Fruit fly (Drosophila melanogaster) whole organism, prepupa: ENCODE results near the gene Shawl.

ENCODE experiments used
- CG3032 ChIP-seq: fragments of 200-800 bp; optimal IDR thresholded peaks from 2 replicates; lab custom pipeline; 2019; ENCODE audit warnings: missing biosample characterization, mild to moderate bottlenecking, missing genetic modification characterization, moderate library complexity
- CG9139 ChIP-seq: fragments of 200-800 bp; sonication (Bioruptor generic); optimal IDR thresholded peaks from 3 replicates; lab custom pipeline; 2017; ENCODE audit warnings: missing biosample characterization, mild to moderate bottlenecking, missing genetic modification characterization
- Eip78C ChIP-seq: fragments of 200-800 bp; sonication (Bioruptor generic); peaks from one replicate; lab custom pipeline; 2016; ENCODE audit warnings: missing biosample characterization, missing genetic modification characterization
- Met ChIP-seq: fragments of 200-800 bp; sonication (Bioruptor generic); optimal IDR thresholded peaks from 3 replicates; lab custom pipeline; 2016; ENCODE audit warnings: missing biosample characterization, missing genetic modification characterization
- OdsH ChIP-seq: fragments of 200-800 bp; sonication (Bioruptor generic); optimal IDR thresholded peaks from 3 replicates; lab custom pipeline; 2016; ENCODE audit warnings: missing biosample characterization, missing genetic modification characterization
- achi ChIP-seq: fragments of 200-800 bp; sonication (Bioruptor generic); optimal IDR thresholded peaks from 3 replicates; lab custom pipeline; 2016; ENCODE audit warnings: missing biosample characterization, missing genetic modification characterization
- spab ChIP-seq: fragments of 200-800 bp; sonication (Bioruptor generic); optimal IDR thresholded peaks from 2 replicates; lab custom pipeline; 2017; ENCODE audit warnings: missing biosample characterization, mild to moderate bottlenecking, missing genetic modification characterization, missing genetic modification reagents
- topi ChIP-seq: fragments of 200-800 bp; sonication (Bioruptor generic); optimal IDR thresholded peaks from 3 replicates; lab custom pipeline; 2016; ENCODE audit warnings: missing biosample characterization, missing genetic modification characterization

dm6 chr2L:9457456-9457855, 42.5 kb upstream of the Shawl start:
- TF ChIP-seq CG3032, result no peak
- no peak for TF ChIP-seq topi (GFP tag; lab: Kevin White, UChicago)
- no peak for TF ChIP-seq Eip78C (GFP tag; lab: Kevin White, UChicago)
- no peak for TF ChIP-seq CG9139 (GFP tag; lab: Kevin White, UChicago)
- no peak for TF ChIP-seq achi (GFP tag; lab: Kevin White, UChicago)
- no peak for TF ChIP-seq OdsH (GFP tag; lab: Kevin White, UChicago)
- no peak for TF ChIP-seq spab (GFP tag; lab: Kevin White, UChicago)
- TF ChIP-seq Met, result no peak
